Worm (Caenorhabditis elegans): Measurements from ENCODE around the gene idpa-3.

idpa-3 gene

ce11 chrX:10377663-10378062 lies 41.4 kb downstream of the idpa-3 start (continued):
- TF ChIP-seq ets-5 (GFP tag; IDR thresholded peaks at IDR 0.05) (no peak), lin-15B (tag; optimal IDR thresholded peaks at IDR 0.05) (no peak), pag-3 (tag; optimal IDR thresholded peaks at IDR 0.05; ENCODE audit: borderline replicate concordance, insufficient read depth) (peak; percentile 49), unc-62 (GFP tag; optimal IDR thresholded peaks at IDR 0.05) (no peak), nhr-85 (tag) (peak; percentile 96), unc-86 (tag; optimal IDR thresholded peaks at IDR 0.05) (peak; percentile 94), aly-2 (tag; optimal IDR thresholded peaks at IDR 0.05) (peak; percentile 50), lin-13 (GFP tag; optimal IDR thresholded peaks at IDR 0.05) (peak; percentile 89), mef-2 (tag; optimal IDR thresholded peaks at IDR 0.05) (peak; percentile 92), snpc-4 (tag; optimal IDR thresholded peaks at IDR 0.05) (peak; percentile 81), fkh-8 (tag; optimal IDR thresholded peaks at IDR 0.05) (peak; percentile 90), mep-1 (tag; optimal IDR thresholded peaks at IDR 0.05) (peak; percentile 97), sptf-1 (tag; optimal IDR thresholded peaks at IDR 0.05) (no peak), tlp-1 (tag; optimal IDR thresholded peaks at IDR 0.05) (no peak), C04F5.9 (tag; optimal IDR thresholded peaks at IDR 0.05) (peak; percentile 51), egl-13 (tag; optimal IDR thresholded peaks at IDR 0.05) (peak; percentile 87), fkh-10 (GFP tag; optimal IDR thresholded peaks at IDR 0.05) (peak; percentile 68), ceh-88 (GFP tag; IDR thresholded peaks at IDR 0.05) (peak; percentile 73; the same call in 1 of the 2 replicates), ceh-82 (tag; optimal IDR thresholded peaks at IDR 0.05) (peak; percentile 65 to 83 (median 73)), aha-1 (tag; optimal IDR thresholded peaks at IDR 0.05) (peak; percentile 36), sup-37 (GFP tag; optimal IDR thresholded peaks at IDR 0.05) (peak; percentile 78), unc-98 (GFP tag; IDR thresholded peaks at IDR 0.05) (no peak), F16B12.6 (tag; optimal IDR thresholded peaks at IDR 0.05) (no peak), fkh-4 (tag; optimal IDR thresholded peaks at IDR 0.05; ENCODE audit: borderline replicate concordance) (no peak), alr-1 (tag; optimal IDR thresholded peaks at IDR 0.05; ENCODE audit: borderline replicate concordance) (no peak), vab-15 (tag; optimal IDR thresholded peaks at IDR 0.05) (no peak), unc-30 (tag; optimal IDR thresholded peaks at IDR 0.05) (no peak), nhr-77 (tag; optimal IDR thresholded peaks at IDR 0.05) (peak; percentile 83), nhr-19 (GFP tag; conservative IDR thresholded peaks at IDR 0.05) (peak; percentile 92), nhr-11 (tag; optimal IDR thresholded peaks at IDR 0.05) (peak; percentile 76), sox-4 (tag; optimal IDR thresholded peaks at IDR 0.05) (peak; percentile 84), nhr-28 (tag; optimal IDR thresholded peaks at IDR 0.05) (no peak), dsc-1 (tag; optimal IDR thresholded peaks at IDR 0.05) (peak; percentile 92), isw-1 (GFP tag; IDR thresholded peaks at IDR 0.05) (peak; percentile 78), elt-2 (tag; optimal IDR thresholded peaks at IDR 0.05) (peak; percentile 73), nhr-12 (tag; optimal IDR thresholded peaks at IDR 0.05) (no peak), lin-35 (GFP tag; optimal IDR thresholded peaks at IDR 0.05) (peak; percentile 75 to 88), egl-27 (tag; optimal IDR thresholded peaks at IDR 0.05) (peak; percentile 47 to 66), lir-3 (tag; optimal IDR thresholded peaks at IDR 0.05; ENCODE audit: poor library complexity) (peak; percentile 61), nhr-237 (tag; optimal IDR thresholded peaks at IDR 0.05) (no peak), hlh-17 (GFP tag; optimal IDR thresholded peaks at IDR 0.05; ENCODE audit: borderline replicate concordance) (no peak), ceh-8 (GFP tag; optimal IDR thresholded peaks at IDR 0.05) (peak; percentile 90), pqm-1 (tag; optimal IDR thresholded peaks at IDR 0.05) (no peak), lin-14 (GFP tag; optimal IDR thresholded peaks at IDR 0.05) (peak; percentile 99), nhr-47 (tag; optimal IDR thresholded peaks at IDR 0.05) (peak; percentile 95), jun-1 (tag; optimal IDR thresholded peaks at IDR 0.05) (peak; percentile 89), nhr-71 (tag; optimal IDR thresholded peaks at IDR 0.05) (peak; percentile 97), irx-1 (tag; optimal IDR thresholded peaks at IDR 0.05) (peak; percentile 90), blmp-1 (tag; optimal IDR thresholded peaks at IDR 0.05) (peak; percentile 92), nhr-76 (tag; optimal IDR thresholded peaks at IDR 0.05) (no peak), ceh-63 (GFP tag; optimal IDR thresholded peaks at IDR 0.05) (no peak), unc-130 (tag; optimal IDR thresholded peaks at IDR 0.05) (peak; percentile 37), tbx-2 (tag; optimal IDR thresholded peaks at IDR 0.05) (peak; percentile 96)
